Fruit fly (Drosophila melanogaster) whole organism, embryonic: Measurements from ENCODE around the gene CG31076.

ENCODE experiments used
- Abd-B ChIP-seq: fragments of 200-800 bp; sonication (Bioruptor generic); optimal IDR thresholded peaks from 2 replicates; lab custom pipeline; 2018; ENCODE audit warnings: missing biosample characterization, mild to moderate bottlenecking, missing genetic modification characterization, moderate library complexity
- Adf1 ChIP-seq: fragments of 200-800 bp; sonication (Bioruptor generic); IDR thresholded peaks from 2 replicates; pipeline ENCODE4 v1.3.6; 2022; ENCODE audit warnings: missing biosample characterization, missing genetic modification characterization
- Atf3 ChIP-seq: fragments of 200-800 bp; sonication (Bioruptor generic); optimal IDR thresholded peaks from 3 replicates; lab custom pipeline; 2016; ENCODE audit warnings: missing biosample characterization, missing genetic modification characterization
- Awh ChIP-seq: fragments of 200-800 bp; sonication (Bioruptor generic); IDR thresholded peaks from 2 replicates; pipeline ENCODE4, ENCODE4 v1.3.6; 2022; ENCODE audit warnings: missing biosample characterization, missing genetic modification characterization
- CG10274 ChIP-seq: fragments of 200-800 bp; sonication (Bioruptor generic); optimal IDR thresholded peaks from 3 replicates; lab custom pipeline; 2017; ENCODE audit warnings: missing biosample characterization, mild to moderate bottlenecking, missing genetic modification characterization
- CG10366 ChIP-seq: fragments of 200-800 bp; sonication (Bioruptor generic); IDR thresholded peaks from 2 replicates; pipeline ENCODE4 v1.3.6; 2022; ENCODE audit warnings: missing biosample characterization, missing genetic modification characterization
- CG10543 ChIP-seq: fragments of 200-800 bp; sonication (Bioruptor generic); optimal IDR thresholded peaks from 3 replicates; lab custom pipeline; 2017; ENCODE audit warnings: missing biosample characterization, mild to moderate bottlenecking, missing genetic modification characterization, moderate library complexity
- CG10654 ChIP-seq: fragments of 200-800 bp; sonication (Bioruptor generic); optimal IDR thresholded peaks from 2 replicates; lab custom pipeline; 2016; ENCODE audit warnings: missing biosample characterization, missing genetic modification characterization
- CG13894 ChIP-seq: fragments of 200-800 bp; sonication (Bioruptor generic); optimal IDR thresholded peaks from 3 replicates; lab custom pipeline; 2018; ENCODE audit warnings: missing biosample characterization, mild to moderate bottlenecking, missing genetic modification characterization, moderate library complexity
- CG14710 ChIP-seq: fragments of 200-800 bp; sonication (Bioruptor generic); optimal IDR thresholded peaks from 3 replicates; lab custom pipeline; 2019; ENCODE audit warnings: missing biosample characterization, mild to moderate bottlenecking, missing genetic modification characterization, moderate library complexity
- CG14965 ChIP-seq: fragments of 200-800 bp; sonication (Bioruptor generic); optimal IDR thresholded peaks from 2 replicates; lab custom pipeline; 2016; ENCODE audit warnings: missing biosample characterization, missing genetic modification characterization, borderline replicate concordance
- CG15269 ChIP-seq: fragments of 200-800 bp; sonication (Bioruptor generic); optimal IDR thresholded peaks from 2 replicates; lab custom pipeline; 2018; ENCODE audit warnings: missing biosample characterization, mild to moderate bottlenecking, missing genetic modification characterization, moderate library complexity
- CG16813 ChIP-seq: fragments of 200-800 bp; sonication (Bioruptor generic); IDR thresholded peaks from 3 replicates; pipeline ENCODE4 v1.3.6; 2022; ENCODE audit warnings: missing biosample characterization, missing genetic modification characterization; ENCODE audit not compliant: partially characterized antibody
- CG18619 ChIP-seq: fragments of 200-800 bp; sonication (Bioruptor generic); optimal IDR thresholded peaks from 3 replicates; lab custom pipeline; 2017; ENCODE audit warnings: missing biosample characterization, mild to moderate bottlenecking, missing genetic modification characterization
- CG2116 ChIP-seq: fragments of 200-800 bp; sonication (Bioruptor generic); optimal IDR thresholded peaks from 3 replicates; lab custom pipeline; 2018; ENCODE audit warnings: missing biosample characterization, mild to moderate bottlenecking, missing genetic modification characterization
- CG30020 ChIP-seq: fragments of 200-800 bp; optimal IDR thresholded peaks from 2 replicates; lab custom pipeline; 2019; ENCODE audit warnings: missing biosample characterization, mild to moderate bottlenecking, missing genetic modification characterization, moderate library complexity
- CG32767 ChIP-seq: fragments of 200-800 bp; sonication (Bioruptor generic); IDR thresholded peaks from 2 replicates; pipeline ENCODE4 v1.3.6; 2022; ENCODE audit warnings: missing biosample characterization, missing genetic modification characterization
- CG33213 ChIP-seq: fragments of 200-800 bp; sonication (Bioruptor generic); optimal IDR thresholded peaks from 3 replicates; lab custom pipeline; 2016; ENCODE audit warnings: missing biosample characterization, missing genetic modification characterization
- CG34376 ChIP-seq: fragments of 200-800 bp; sonication (Bioruptor generic); optimal IDR thresholded peaks from 2 replicates; lab custom pipeline; 2018; ENCODE audit warnings: missing biosample characterization, mild to moderate bottlenecking, missing genetic modification characterization
- CG4424 ChIP-seq: fragments of 200-800 bp; sonication (Bioruptor generic); optimal IDR thresholded peaks from 3 replicates; lab custom pipeline; 2016; ENCODE audit warnings: missing biosample characterization, missing genetic modification characterization
- CG4730 ChIP-seq: fragments of 200-800 bp; sonication (Bioruptor generic); IDR thresholded peaks from 2 replicates; pipeline ENCODE4 v1.3.6; 2022; ENCODE audit warnings: missing biosample characterization, missing genetic modification characterization
- CG5180 ChIP-seq: fragments of 200-800 bp; sonication (Bioruptor generic); optimal IDR thresholded peaks from 3 replicates; lab custom pipeline; 2017; ENCODE audit warnings: missing biosample characterization, missing genetic modification characterization, mild to moderate bottlenecking, moderate library complexity, missing genetic modification reagents
- CG6254 ChIP-seq: fragments of 200-800 bp; sonication (Bioruptor generic); optimal IDR thresholded peaks from 3 replicates; lab custom pipeline; 2017; ENCODE audit warnings: mild to moderate bottlenecking, missing biosample characterization, missing genetic modification reagents, missing genetic modification characterization
- CG6654 ChIP-seq: fragments of 200-800 bp; sonication (Bioruptor generic); optimal IDR thresholded peaks from 2 replicates; lab custom pipeline; 2017; ENCODE audit warnings: missing biosample characterization, mild to moderate bottlenecking, missing genetic modification characterization
- CG7987 ChIP-seq: fragments of 200-800 bp; sonication (Bioruptor generic); optimal IDR thresholded peaks from 2 replicates; lab custom pipeline; 2018; ENCODE audit warnings: missing biosample characterization, mild to moderate bottlenecking, missing genetic modification characterization, moderate library complexity
- CTCF ChIP-seq: fragments of 200-800 bp; sonication (Bioruptor generic); optimal IDR thresholded peaks from 2 replicates; lab custom pipeline; 2017; ENCODE audit warnings: missing biosample characterization, mild to moderate bottlenecking, missing genetic modification characterization, moderate library complexity
- Camta ChIP-seq: fragments of 200-800 bp; sonication (Bioruptor generic); optimal IDR thresholded peaks from 2 replicates; lab custom pipeline; 2016; ENCODE audit warnings: missing biosample characterization, missing genetic modification characterization
- Deaf1 ChIP-seq: fragments of 200-800 bp; optimal IDR thresholded peaks from 3 replicates; lab custom pipeline; 2019; ENCODE audit warnings: missing biosample characterization, mild to moderate bottlenecking, missing genetic modification characterization, moderate library complexity
- Elba2 ChIP-seq: fragments of 200-800 bp; sonication (Bioruptor generic); optimal IDR thresholded peaks from 3 replicates; lab custom pipeline; 2016; ENCODE audit warnings: missing biosample characterization, missing genetic modification characterization
- Fer1 ChIP-seq: fragments of 200-800 bp; sonication (Bioruptor generic); optimal IDR thresholded peaks from 2 replicates; lab custom pipeline; 2017; ENCODE audit warnings: missing biosample characterization, mild to moderate bottlenecking, missing genetic modification characterization
- H2.0 ChIP-seq: fragments of 200-800 bp; sonication (Bioruptor generic); IDR thresholded peaks from 2 replicates; pipeline ENCODE4 v1.3.6; 2022; ENCODE audit warnings: missing biosample characterization, missing genetic modification characterization
- Hr39 ChIP-seq: fragments of >200 bp; optimal IDR thresholded peaks from 2 replicates; lab custom pipeline; 2017
- Rfx ChIP-seq: fragments of 200-800 bp; sonication (Bioruptor generic); IDR thresholded peaks from 2 replicates; pipeline ENCODE4 v1.3.6; 2022; ENCODE audit warnings: missing biosample characterization, missing genetic modification characterization
- Six4 ChIP-seq: fragments of 200-800 bp; sonication (Bioruptor generic); optimal IDR thresholded peaks from 2 replicates; lab custom pipeline; 2016; ENCODE audit warnings: missing biosample characterization, missing genetic modification characterization
- Sry-δ ChIP-seq: fragments of 200-800 bp; sonication (Bioruptor generic); optimal IDR thresholded peaks from 2 replicates; lab custom pipeline; 2016; ENCODE audit warnings: missing biosample characterization, missing genetic modification characterization
- ap ChIP-seq: fragments of 200-800 bp; sonication (Bioruptor generic); IDR thresholded peaks from 2 replicates; pipeline ENCODE4 v1.3.6; 2022; ENCODE audit warnings: missing biosample characterization, missing genetic modification characterization
- crc ChIP-seq: fragments of 200-800 bp; sonication (Bioruptor generic); optimal IDR thresholded peaks from 2 replicates; lab custom pipeline; 2016; ENCODE audit warnings: missing biosample characterization, missing genetic modification characterization
- da ChIP-seq: fragments of 200-800 bp; sonication (Bioruptor generic); optimal IDR thresholded peaks from 2 replicates; lab custom pipeline; 2016; ENCODE audit warnings: missing biosample characterization, missing genetic modification characterization
- disco-r ChIP-seq: fragments of 200-800 bp; sonication (Bioruptor generic); optimal IDR thresholded peaks from 2 replicates; lab custom pipeline; 2016; ENCODE audit warnings: missing biosample characterization, missing genetic modification characterization
- dmrt99B ChIP-seq: fragments of 200-800 bp; sonication (Bioruptor generic); optimal IDR thresholded peaks from 2 replicates; lab custom pipeline; 2018; ENCODE audit warnings: missing biosample characterization, mild to moderate bottlenecking, missing genetic modification characterization, moderate library complexity
- dysf ChIP-seq: fragments of 200-800 bp; sonication (Bioruptor generic); IDR thresholded peaks from 3 replicates; pipeline ENCODE4 v1.3.6; 2022; ENCODE audit warnings: missing biosample characterization, missing genetic modification characterization
- ham ChIP-seq: fragments of 200-800 bp; sonication (Bioruptor generic); IDR thresholded peaks from 2 replicates; pipeline ENCODE4 v1.3.6; 2022; ENCODE audit warnings: missing biosample characterization, missing genetic modification characterization
- knrl ChIP-seq: fragments of 200-800 bp; sonication (Bioruptor generic); IDR thresholded peaks from 3 replicates; pipeline ENCODE4 v1.3.6; 2022; ENCODE audit warnings: missing biosample characterization, missing genetic modification characterization; ENCODE audit not compliant: partially characterized antibody
- ranshi ChIP-seq: fragments of 200-800 bp; sonication (Bioruptor generic); IDR thresholded peaks from 2 replicates; pipeline ENCODE4 v1.3.6; 2022; ENCODE audit warnings: missing biosample characterization, missing genetic modification characterization
- salm ChIP-seq: fragments of 200-800 bp; sonication (Bioruptor generic); optimal IDR thresholded peaks from 2 replicates; lab custom pipeline; 2018; ENCODE audit warnings: missing biosample characterization, mild to moderate bottlenecking, missing genetic modification characterization
- sens ChIP-seq: fragments of 200-800 bp; sonication (Bioruptor generic); peaks from one replicate; lab custom pipeline; 2016; ENCODE audit warnings: missing biosample characterization, missing genetic modification characterization
- sisA ChIP-seq: fragments of 200-800 bp; sonication (Bioruptor generic); IDR thresholded peaks from 2 replicates; pipeline ENCODE4 v1.3.6; 2022; ENCODE audit warnings: missing biosample characterization, missing genetic modification characterization
- sna ChIP-seq: fragments of 200-800 bp; sonication (Bioruptor generic); IDR thresholded peaks from 2 replicates; pipeline ENCODE4 v1.3.6; 2022; ENCODE audit warnings: missing biosample characterization, missing genetic modification characterization; ENCODE audit not compliant: partially characterized antibody
- sqz ChIP-seq: fragments of 200-800 bp; sonication (Bioruptor generic); optimal IDR thresholded peaks from 3 replicates; lab custom pipeline; 2018; ENCODE audit warnings: missing biosample characterization, mild to moderate bottlenecking, missing genetic modification characterization
- tup ChIP-seq: fragments of 200-800 bp; sonication (Bioruptor generic); optimal IDR thresholded peaks from 2 replicates; lab custom pipeline; 2016; ENCODE audit warnings: missing biosample characterization, mild to moderate bottlenecking, missing genetic modification characterization, moderate library complexity
- zf30C ChIP-seq: fragments of 200-800 bp; sonication (Bioruptor generic); optimal IDR thresholded peaks from 3 replicates; lab custom pipeline; 2018; ENCODE audit warnings: missing biosample characterization, mild to moderate bottlenecking, missing genetic modification characterization
- zfh2 ChIP-seq: fragments of 200-800 bp; sonication (Bioruptor generic); optimal IDR thresholded peaks from 2 replicates; lab custom pipeline; 2016; ENCODE audit warnings: missing biosample characterization, missing genetic modification characterization

Gene CG31076

dm6 chr3R:26952857-26953477 is 36.7 kb downstream of the CG31076 start (continued):
- no peak for TF ChIP-seq Hr39 (lab: Kevin White, UChicago)
- peak; percentile 3 for TF ChIP-seq Deaf1 (tag; lab: Kevin White, UChicago)
- no peak for TF ChIP-seq Fer1 (GFP tag; lab: Kevin White, UChicago)
- no peak for TF ChIP-seq ham (GFP tag; lab: Robert Waterston, UW)
- no peak for TF ChIP-seq Six4 (GFP tag; lab: Kevin White, UChicago)
- no peak for TF ChIP-seq H2.0 (GFP tag; lab: Robert Waterston, UW)
- TF ChIP-seq ranshi (GFP tag; lab: Robert Waterston, UW) = no peak
- no peak for TF ChIP-seq CG33213
- peak; percentile 6 for TF ChIP-seq CG7987
- TF ChIP-seq CG30020 (tag; lab: Kevin White, UChicago) = no peak
- TF ChIP-seq salm = no peak
- no peak for TF ChIP-seq Abd-B
- no peak for TF ChIP-seq dmrt99B
- TF ChIP-seq Atf3 (GFP tag; lab: Kevin White, UChicago) = no peak
- TF ChIP-seq knrl (GFP tag; lab: Robert Waterston, UW) = 0 out of 3 replicates have a peak, but pooled peaks have one; percentile 36
- TF ChIP-seq CG10654 (GFP tag; lab: Kevin White, UChicago) = no peak
- TF ChIP-seq disco-r (GFP tag; lab: Kevin White, UChicago) = no peak
- TF ChIP-seq CG34376 (GFP tag; lab: Kevin White, UChicago) = no peak
- TF ChIP-seq sens (GFP tag; lab: Kevin White, UChicago) = peak; percentile 41
- TF ChIP-seq tup (GFP tag; lab: Kevin White, UChicago) = no peak
- no peak for TF ChIP-seq zf30C (GFP tag; lab: Kevin White, UChicago)
- no peak for TF ChIP-seq CTCF (GFP tag; lab: Kevin White, UChicago)
- no peak for TF ChIP-seq Camta (GFP tag; lab: Kevin White, UChicago)
- no peak for TF ChIP-seq Sry-δ (GFP tag; lab: Kevin White, UChicago)
- no peak for TF ChIP-seq sna (GFP tag; lab: Robert Waterston, UW)
- no peak for TF ChIP-seq CG4424 (GFP tag; lab: Kevin White, UChicago)
- no peak for TF ChIP-seq CG13894
- TF ChIP-seq CG16813 = no peak
- no peak for TF ChIP-seq CG2116 (GFP tag; lab: Kevin White, UChicago)
- no peak for TF ChIP-seq ap (GFP tag; lab: Robert Waterston, UW)
- no peak for TF ChIP-seq CG6254 (GFP tag; lab: Kevin White, UChicago)
- TF ChIP-seq CG15269 = no peak
- no peak for TF ChIP-seq CG10274 (GFP tag; lab: Kevin White, UChicago)
- TF ChIP-seq Elba2 = no peak
- no peak for TF ChIP-seq zfh2 (GFP tag; lab: Kevin White, UChicago)
- TF ChIP-seq CG6654 (GFP tag; lab: Kevin White, UChicago) = no peak
- no peak for TF ChIP-seq CG10543 (GFP tag; lab: Kevin White, UChicago)
- TF ChIP-seq da (GFP tag; lab: Kevin White, UChicago) = no peak
- TF ChIP-seq dysf (GFP tag; lab: Robert Waterston, UW) = 0 out of 3 replicates have a peak, but pooled peaks have one; percentile 8
- TF ChIP-seq CG10366 (GFP tag; lab: Robert Waterston, UW) = no peak
- TF ChIP-seq CG4730 (GFP tag; lab: Robert Waterston, UW) = no peak
- no peak for TF ChIP-seq sisA
- TF ChIP-seq CG14965 (GFP tag; lab: Kevin White, UChicago) = no peak
- TF ChIP-seq CG14710 (tag; lab: Kevin White, UChicago) = no peak
- 0 out of 2 replicates have a peak, but pooled peaks have one; percentile 4 for TF ChIP-seq Rfx
- TF ChIP-seq CG18619 (GFP tag; lab: Kevin White, UChicago) = no peak
- no peak for TF ChIP-seq crc
- no peak for TF ChIP-seq sqz (GFP tag; lab: Kevin White, UChicago)
- TF ChIP-seq CG32767 (GFP tag; lab: Robert Waterston, UW) = 0 out of 2 replicates have a peak, but pooled peaks have one; percentile 30
- no peak for TF ChIP-seq Adf1 (GFP tag; lab: Robert Waterston, UW)
- TF ChIP-seq CG5180 = no peak
- TF ChIP-seq Awh = no peak
